Fruit fly (Drosophila melanogaster) whole organism, pupa: ENCODE results near the gene Xe7.

Experiments used
- CG10348 ChIP-seq: fragments of 200-800 bp; sonication (Bioruptor generic); IDR thresholded peaks from 2 replicates; pipeline ENCODE4 v1.3.6; 2022; ENCODE audit warnings: missing biosample characterization, missing genetic modification characterization
- CG12605 ChIP-seq: fragments of 200-800 bp; sonication (Bioruptor generic); IDR thresholded peaks from 2 replicates; pipeline ENCODE4 v1.3.6; 2022; ENCODE audit warnings: missing biosample characterization, missing genetic modification characterization
- CG13204 ChIP-seq: fragments of 200-800 bp; sonication (Bioruptor generic); optimal IDR thresholded peaks from 2 replicates; lab custom pipeline; 2018; ENCODE audit warnings: missing biosample characterization, mild to moderate bottlenecking, missing genetic modification characterization, moderate library complexity
- CG14655 ChIP-seq: fragments of 200-800 bp; sonication (Bioruptor generic); optimal IDR thresholded peaks from 3 replicates; lab custom pipeline; 2017; ENCODE audit warnings: mild to moderate bottlenecking, missing biosample characterization, missing genetic modification reagents, missing genetic modification characterization
- CG15710 ChIP-seq: fragments of 200-800 bp; sonication (Bioruptor generic); optimal IDR thresholded peaks from 2 replicates; lab custom pipeline; 2018; ENCODE audit warnings: missing biosample characterization, mild to moderate bottlenecking, missing genetic modification characterization, moderate library complexity
- CG17806 ChIP-seq: fragments of 200-800 bp; sonication (Bioruptor generic); optimal IDR thresholded peaks from 2 replicates; lab custom pipeline; 2018; ENCODE audit warnings: missing biosample characterization, mild to moderate bottlenecking, missing genetic modification characterization, moderate library complexity
- CG32121 ChIP-seq: fragments of 200-800 bp; sonication (Bioruptor generic); IDR thresholded peaks from 2 replicates; pipeline ENCODE4 v1.3.6; 2022; ENCODE audit warnings: missing biosample characterization, missing genetic modification characterization
- CG34367 ChIP-seq: fragments of 200-800 bp; sonication (Bioruptor generic); optimal IDR thresholded peaks from 2 replicates; lab custom pipeline; 2018; ENCODE audit warnings: missing biosample characterization, mild to moderate bottlenecking, missing genetic modification characterization
- CG4496 ChIP-seq: fragments of 200-800 bp; sonication (Bioruptor generic); IDR thresholded peaks from 3 replicates; pipeline ENCODE4 v1.3.6; 2022; ENCODE audit warnings: missing biosample characterization, missing genetic modification characterization
- CG8301 ChIP-seq: fragments of 200-800 bp; sonication (Bioruptor generic); optimal IDR thresholded peaks from 2 replicates; lab custom pipeline; 2018; ENCODE audit warnings: missing biosample characterization, mild to moderate bottlenecking, missing genetic modification characterization
- CG9948 ChIP-seq: fragments of 200-800 bp; sonication (Bioruptor generic); optimal IDR thresholded peaks from 2 replicates; lab custom pipeline; 2018; ENCODE audit warnings: missing biosample characterization, mild to moderate bottlenecking, missing genetic modification characterization, moderate library complexity
- D1 ChIP-seq: fragments of 200-800 bp; sonication (Bioruptor generic); optimal IDR thresholded peaks from 2 replicates; lab custom pipeline; 2018; ENCODE audit warnings: missing biosample characterization, mild to moderate bottlenecking, missing genetic modification characterization, moderate library complexity
- EcR ChIP-seq: fragments of 200-800 bp; sonication (Bioruptor generic); optimal IDR thresholded peaks from 3 replicates; lab custom pipeline; 2019; ENCODE audit warnings: missing biosample characterization, missing genetic modification characterization, mild to moderate bottlenecking, moderate library complexity, missing genetic modification reagents
- Ets98B ChIP-seq: fragments of 200-800 bp; sonication (Bioruptor generic); IDR thresholded peaks from 2 replicates; pipeline ENCODE4 v1.3.6; 2022; ENCODE audit warnings: missing biosample characterization, missing genetic modification characterization
- Pif1A ChIP-seq: fragments of 200-800 bp; sonication (Bioruptor generic); optimal IDR thresholded peaks from 3 replicates; lab custom pipeline; 2016; ENCODE audit warnings: missing biosample characterization, missing genetic modification characterization
- Pif1B ChIP-seq: fragments of 200-800 bp; sonication (Bioruptor generic); optimal IDR thresholded peaks from 3 replicates; lab custom pipeline; 2016; ENCODE audit warnings: missing biosample characterization, missing genetic modification characterization
- Snoo ChIP-seq: fragments of 200-800 bp; sonication (Bioruptor generic); optimal IDR thresholded peaks from 3 replicates; lab custom pipeline; 2017; ENCODE audit warnings: missing biosample characterization, mild to moderate bottlenecking, missing genetic modification characterization, inconsistent platforms
- fd96Ca ChIP-seq: fragments of 200-800 bp; sonication (Bioruptor generic); IDR thresholded peaks from 3 replicates; pipeline ENCODE4 v1.3.6; 2022; ENCODE audit warnings: missing biosample characterization, missing genetic modification characterization
- gl ChIP-seq: fragments of 200-800 bp; sonication (Bioruptor generic); optimal IDR thresholded peaks from 2 replicates; lab custom pipeline; 2018; ENCODE audit warnings: missing biosample characterization, mild to moderate bottlenecking, missing genetic modification characterization
- rn ChIP-seq: fragments of 200-800 bp; sonication (Bioruptor generic); IDR thresholded peaks from 2 replicates; pipeline ENCODE4 v1.3.6; 2022; ENCODE audit warnings: missing biosample characterization, missing genetic modification characterization

The Xe7 gene

DNA sequence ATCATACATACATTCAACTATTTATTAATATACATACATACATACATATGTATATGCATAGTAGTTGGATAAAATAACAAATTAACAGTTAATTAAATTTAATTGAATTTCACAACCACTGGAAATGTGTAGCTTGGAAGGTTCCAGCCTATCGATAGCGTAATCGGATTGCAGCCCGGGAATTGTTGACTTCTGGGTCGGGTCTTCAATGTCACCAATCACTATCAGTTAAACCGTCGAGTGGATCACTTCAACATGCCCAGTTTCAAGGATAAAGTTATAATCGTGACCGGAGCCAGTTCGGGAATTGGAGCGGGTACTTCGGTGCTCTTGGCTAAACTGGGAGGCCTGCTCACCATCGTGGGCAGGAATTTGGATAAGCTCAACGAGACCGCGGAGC lies 35.7 kb downstream of the Xe7 start, which contains the start of gene CG12171:
Gene CG12171, plus strand, starts transcription at position 191 of the 400 bp plus-strand sequence.
- no peak for TF ChIP-seq Snoo (tag; lab: Kevin White, UChicago)
- TF ChIP-seq CG13204 (GFP tag; lab: Kevin White, UChicago) = no peak
- TF ChIP-seq CG12605 (GFP tag; lab: Robert Waterston, UW) = no peak
- TF ChIP-seq CG34367 = no peak
- TF ChIP-seq EcR (GFP tag; lab: Kevin White, UChicago) = peak; percentile 18
- TF ChIP-seq CG17806 (tag; lab: Kevin White, UChicago) = no peak
- TF ChIP-seq rn (GFP tag; lab: Robert Waterston, UW) = no peak

DNA sequence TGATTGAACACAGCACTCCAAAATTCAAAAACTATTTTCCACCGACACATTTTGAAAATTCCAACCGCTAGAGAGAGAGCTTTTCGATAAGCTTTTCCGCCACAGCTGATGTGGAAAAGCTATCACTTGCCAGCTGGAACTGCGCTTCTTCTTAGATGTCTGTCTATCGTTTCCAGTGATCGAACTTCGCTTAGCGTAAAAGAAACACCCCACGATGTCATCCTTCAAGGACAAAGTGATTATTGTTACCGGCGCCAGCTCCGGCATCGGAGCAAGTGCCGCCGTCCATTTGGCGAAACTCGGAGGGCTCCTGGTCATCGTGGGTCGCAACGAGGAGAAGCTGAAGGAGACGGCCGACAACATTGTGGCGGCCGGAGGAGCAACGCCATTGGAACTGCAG lies 37.0 kb downstream of the Xe7 start, which contains the start of gene CG31549:
Gene CG31549, plus strand, starts transcription at position 11 of the 400 bp plus-strand sequence.
- no peak for TF ChIP-seq CG12605 (GFP tag; lab: Robert Waterston, UW)
- no peak for TF ChIP-seq CG10348 (GFP tag; lab: Robert Waterston, UW)
- TF ChIP-seq CG17806 (tag; lab: Kevin White, UChicago) = no peak
- TF ChIP-seq Ets98B (GFP tag; lab: Robert Waterston, UW) = no peak
- TF ChIP-seq CG32121 (GFP tag; lab: Robert Waterston, UW) = no peak
- TF ChIP-seq CG13204 (GFP tag; lab: Kevin White, UChicago) = no peak
- no peak for TF ChIP-seq Pif1A (GFP tag; lab: Kevin White, UChicago)
- TF ChIP-seq Snoo (tag; lab: Kevin White, UChicago) = no peak
- TF ChIP-seq D1 = no peak
- no peak for TF ChIP-seq EcR (GFP tag; lab: Kevin White, UChicago)
- TF ChIP-seq CG4496 (GFP tag; lab: Robert Waterston, UW) = no peak
- TF ChIP-seq, all 21 proteins: peak for 0

DNA sequence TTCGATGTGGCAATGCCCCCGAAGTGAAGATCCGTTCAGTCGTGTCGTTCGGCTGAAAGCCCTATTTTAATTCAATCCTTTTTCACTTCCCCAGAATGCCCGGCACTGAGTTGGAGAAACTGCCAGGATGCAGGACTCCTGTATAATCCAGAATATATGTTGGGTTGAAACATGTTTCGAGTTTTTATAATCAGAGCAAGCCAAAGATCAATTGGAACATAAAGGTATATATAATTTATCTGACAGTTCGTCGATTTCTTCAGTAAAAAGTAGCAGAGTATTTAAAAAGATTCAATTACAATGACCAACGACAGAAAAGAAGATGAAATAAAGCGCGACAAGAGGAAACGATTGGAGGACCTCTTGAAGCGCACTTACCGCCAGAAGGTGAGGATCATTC lies 41.6 kb downstream of the Xe7 start, which contains the start of gene CG31551:
Gene CG31551, plus strand, starts transcription at position 301 of the 400 bp plus-strand sequence.
- no peak for TF ChIP-seq CG13204 (GFP tag; lab: Kevin White, UChicago)
- TF ChIP-seq rn (GFP tag; lab: Robert Waterston, UW) = no peak
- no peak for TF ChIP-seq CG14655 (GFP tag; lab: Kevin White, UChicago)
- no peak for TF ChIP-seq CG8301 (tag; lab: Kevin White, UChicago)
- TF ChIP-seq gl = no peak
- TF ChIP-seq CG12605 (GFP tag; lab: Robert Waterston, UW) = no peak
- TF ChIP-seq Ets98B (GFP tag; lab: Robert Waterston, UW) = no peak
- TF ChIP-seq CG34367 = no peak

DNA sequence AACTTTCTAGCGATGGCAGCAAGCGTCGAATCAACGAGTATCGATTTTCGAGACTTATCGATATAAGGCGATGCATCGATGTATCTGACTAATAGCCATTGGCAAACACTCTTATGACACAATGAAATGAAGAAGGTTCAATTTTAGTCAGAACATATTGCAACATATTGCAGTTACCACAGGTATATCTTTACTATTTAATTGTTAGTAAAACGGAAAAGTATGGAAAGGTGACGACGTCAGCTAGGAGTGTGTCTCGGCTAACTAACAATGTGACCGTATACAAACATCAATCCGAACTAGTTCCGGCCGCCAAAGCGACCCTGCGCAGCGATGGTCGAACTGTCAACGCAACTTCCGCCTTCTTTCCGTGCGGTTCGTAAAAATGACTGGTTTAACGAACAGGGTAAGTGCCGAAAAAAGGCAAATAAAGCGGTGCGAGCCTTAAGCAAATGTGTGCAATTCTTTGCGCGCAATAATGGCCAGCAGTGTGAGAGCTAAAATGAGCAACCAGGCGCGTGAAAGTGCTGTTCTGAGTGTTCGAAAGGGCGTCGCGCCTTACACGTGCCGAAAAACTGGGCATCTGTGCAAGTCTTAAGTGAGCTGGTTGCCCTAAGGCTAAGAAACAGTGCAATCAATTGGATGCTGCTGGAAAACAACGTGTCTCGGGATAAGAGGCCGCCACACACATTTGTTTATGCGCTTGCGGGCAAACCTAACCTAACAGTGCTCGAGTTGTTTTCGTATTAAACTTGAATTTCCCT lies 44.8 kb downstream of the Xe7 start, which contains the start of the genes Dph4, Spec2 and RpL13A:
Gene Dph4, minus strand, starts transcription at position 11 of the 764 bp plus-strand sequence.
Gene Spec2, minus strand, starts transcription at position 11 of the 764 bp plus-strand sequence.
Gene RpL13A, plus strand, starts transcription at position 360 of the 764 bp plus-strand sequence.
- TF ChIP-seq gl = peak; percentile 72
- TF ChIP-seq CG17806 (tag; lab: Kevin White, UChicago) = peak; percentile 34
- TF ChIP-seq CG9948 = peak; percentile 22
- peak; percentile 94 for TF ChIP-seq Snoo (tag; lab: Kevin White, UChicago)
- TF ChIP-seq CG8301 (tag; lab: Kevin White, UChicago) = peak; percentile 42
- no peak for TF ChIP-seq fd96Ca
- no peak for TF ChIP-seq Pif1A (GFP tag; lab: Kevin White, UChicago)
- TF ChIP-seq CG15710 (tag; lab: Kevin White, UChicago) = peak; percentile 63
- peak; percentile 83 for TF ChIP-seq CG34367
- no peak for TF ChIP-seq CG4496 (GFP tag; lab: Robert Waterston, UW)

DNA sequence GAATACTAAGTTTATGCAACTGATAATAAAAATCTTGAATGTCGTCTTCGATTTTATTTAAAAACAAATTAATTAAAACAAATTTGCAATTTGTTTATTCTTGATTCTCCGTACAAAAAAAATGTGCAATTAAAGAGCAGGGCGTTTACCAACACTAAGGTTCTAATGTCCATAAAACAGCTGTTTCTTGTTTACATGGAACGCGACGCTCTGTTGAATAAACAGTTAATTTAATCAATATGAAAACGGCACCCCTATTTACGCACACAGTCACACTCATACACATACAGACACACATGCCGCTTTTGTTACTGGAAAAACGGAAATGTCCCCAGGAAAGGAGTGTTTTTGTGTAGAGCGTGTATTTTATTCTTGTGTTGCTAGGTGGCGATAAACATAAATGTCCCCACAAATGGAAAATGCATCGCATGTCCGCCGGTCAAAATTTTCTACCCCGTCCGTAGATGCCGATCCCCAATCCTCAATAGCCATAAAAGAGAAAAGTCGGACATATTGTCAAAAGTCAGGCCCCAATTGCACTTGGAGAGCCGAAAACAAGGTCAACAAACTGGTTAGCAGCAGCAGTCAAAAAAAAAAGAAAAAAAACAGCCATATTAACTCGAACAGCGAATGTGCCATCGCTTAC lies 46.0 kb downstream of the Xe7 start:
- TF ChIP-seq gl (peak; percentile 27), EcR (GFP tag; lab: Kevin White, UChicago) (peak; percentile 25), CG12605 (GFP tag; lab: Robert Waterston, UW) (no peak), CG4496 (GFP tag; lab: Robert Waterston, UW) (no peak), CG9948 (no peak), fd96Ca (no peak), Pif1A (GFP tag; lab: Kevin White, UChicago) (peak; percentile 21), CG32121 (GFP tag; lab: Robert Waterston, UW) (no peak), Pif1B (peak; percentile 38), CG34367 (no peak), CG14655 (GFP tag; lab: Kevin White, UChicago) (no peak), Snoo (tag; lab: Kevin White, UChicago) (no peak)

DNA sequence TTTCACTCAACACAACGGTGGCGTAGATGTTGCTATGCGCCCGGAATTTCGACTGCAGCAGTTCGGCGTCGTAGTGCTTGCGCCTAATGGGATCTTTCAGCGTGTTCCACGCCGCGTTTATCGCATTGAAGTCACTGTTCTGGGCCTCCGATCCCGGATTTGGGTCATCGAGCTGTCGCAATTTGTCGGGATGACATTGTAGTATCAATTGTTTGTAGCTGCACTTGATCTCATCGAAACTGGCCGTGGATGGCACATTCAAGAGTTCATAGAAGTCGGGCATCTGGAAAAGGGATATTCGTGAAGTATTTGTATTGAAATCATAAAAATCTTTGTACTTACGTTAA lies 46.8 kb downstream of the Xe7 start:
- no peak for TF ChIP-seq CG13204 (GFP tag; lab: Kevin White, UChicago)
